Worm (Caenorhabditis elegans) whole organism, L2 larva: Measurements from ENCODE around the gene F29B9.12.

Source experiments
- C34F6.9 ChIP-seq: fragments of 150-350 bp; optimal IDR thresholded peaks from 2 replicates; lab custom pipeline; 2014; ENCODE audit warnings: missing biosample characterization, missing genetic modification characterization
- F13H6.1 ChIP-seq: sonication (generic microtip); optimal IDR thresholded peaks from 2 replicates; lab custom pipeline; 2016; ENCODE audit warnings: missing genetic modification characterization, missing compliant biosample characterization
- R02D3.7 ChIP-seq: fragments of 150-350 bp; optimal IDR thresholded peaks from 2 replicates; lab custom pipeline; 2014; ENCODE audit warnings: missing biosample characterization, missing genetic modification characterization
- Y55F3AM.14 ChIP-seq: fragments of 200-800 bp; sonication (Bioruptor generic); optimal IDR thresholded peaks from 2 replicates; lab custom pipeline; 2018; ENCODE audit warnings: mild to moderate bottlenecking, missing genetic modification characterization, missing compliant biosample characterization
- ZK546.5 ChIP-seq: sonication (generic microtip); optimal IDR thresholded peaks from 2 replicates; lab custom pipeline; 2017; ENCODE audit warnings: missing biosample characterization, missing genetic modification characterization
- aly-2 ChIP-seq: fragments of 150-350 bp; optimal IDR thresholded peaks from 2 replicates; lab custom pipeline; 2014; ENCODE audit warnings: missing biosample characterization, missing genetic modification characterization
- ama-1 ChIP-seq: fragments of 150-350 bp; optimal IDR thresholded peaks from 2 replicates; lab custom pipeline; 2018; ENCODE audit warnings: inconsistent platforms
- blmp-1 ChIP-seq: sonication (generic microtip); optimal IDR thresholded peaks from 2 replicates; lab custom pipeline; 2017; ENCODE audit warnings: missing genetic modification characterization, mild to moderate bottlenecking, missing compliant biosample characterization, antibody characterized with exemption, moderate library complexity; ENCODE audit not compliant: insufficient read depth
- ceh-16 ChIP-seq: fragments of 150-350 bp; optimal IDR thresholded peaks from 2 replicates; lab custom pipeline; 2014; ENCODE audit warnings: missing biosample characterization, missing genetic modification characterization
- ceh-82 ChIP-seq: fragments of 150-350 bp; optimal IDR thresholded peaks from 2 replicates; lab custom pipeline; 2014; ENCODE audit warnings: missing biosample characterization, missing genetic modification characterization
- crh-2 ChIP-seq: sonication (generic microtip); optimal IDR thresholded peaks from 2 replicates; lab custom pipeline; 2017; ENCODE audit warnings: missing biosample characterization, missing genetic modification characterization
- dmd-4 ChIP-seq: sonication (generic microtip); optimal IDR thresholded peaks from 2 replicates; lab custom pipeline; 2017; ENCODE audit warnings: missing biosample characterization, missing genetic modification characterization
- elt-1 ChIP-seq: fragments of 150-350 bp; optimal IDR thresholded peaks from 2 replicates; lab custom pipeline; 2014; ENCODE audit warnings: missing biosample characterization, missing genetic modification characterization
- fos-1 ChIP-seq: fragments of 150-350 bp; optimal IDR thresholded peaks from 2 replicates; lab custom pipeline; 2014; ENCODE audit warnings: missing biosample characterization, missing genetic modification characterization
- gmeb-1 ChIP-seq: fragments of 150-350 bp; optimal IDR thresholded peaks from 2 replicates; lab custom pipeline; 2014; ENCODE audit warnings: missing biosample characterization, missing genetic modification characterization
- lin-11 ChIP-seq: fragments of 150-350 bp; sonication (generic microtip); optimal IDR thresholded peaks from 2 replicates; lab custom pipeline; 2014; ENCODE audit warnings: missing biosample characterization, missing genetic modification characterization, inconsistent platforms, mixed read lengths
- lin-13 ChIP-seq: fragments of 150-350 bp; optimal IDR thresholded peaks from 2 replicates; lab custom pipeline; 2014; ENCODE audit warnings: missing biosample characterization, missing genetic modification reagents, missing genetic modification characterization
- lsy-2 ChIP-seq, 2 experiments: fragments of 150-350 bp in 1 of 2; sonication (generic microtip) in 1 of 2; optimal IDR thresholded peaks; 2 replicates each; lab custom pipeline; 2014 to 2017; ENCODE audit warnings: missing biosample characterization in 2 of 2, missing genetic modification characterization in 2 of 2
- mab-5 ChIP-seq: fragments of 150-350 bp; optimal IDR thresholded peaks from 2 replicates; lab custom pipeline; 2014; ENCODE audit warnings: missing biosample characterization, missing genetic modification characterization
- nhr-10 ChIP-seq: sonication (generic microtip); optimal IDR thresholded peaks from 2 replicates; lab custom pipeline; 2017; ENCODE audit warnings: missing biosample characterization, missing genetic modification characterization
- nhr-11 ChIP-seq: fragments of 150-350 bp; optimal IDR thresholded peaks from 2 replicates; lab custom pipeline; 2014; ENCODE audit warnings: missing biosample characterization, missing genetic modification characterization
- nhr-12 ChIP-seq: fragments of 150-350 bp; optimal IDR thresholded peaks from 2 replicates; lab custom pipeline; 2014; ENCODE audit warnings: missing biosample characterization, missing genetic modification characterization
- nhr-129 ChIP-seq: fragments of 150-350 bp; optimal IDR thresholded peaks from 2 replicates; lab custom pipeline; 2014; ENCODE audit warnings: missing biosample characterization, missing genetic modification characterization
- nhr-21 ChIP-seq: fragments of 150-350 bp; optimal IDR thresholded peaks from 2 replicates; lab custom pipeline; 2014; ENCODE audit warnings: missing biosample characterization, missing genetic modification characterization
- nhr-25 ChIP-seq: fragments of 150-350 bp; sonication (generic microtip); optimal IDR thresholded peaks from 3 replicates; lab custom pipeline; 2014; ENCODE audit warnings: missing biosample characterization, missing genetic modification characterization
- nhr-6 ChIP-seq: fragments of 150-350 bp; optimal IDR thresholded peaks from 2 replicates; lab custom pipeline; 2014; ENCODE audit warnings: missing biosample characterization, missing genetic modification characterization
- nhr-77 ChIP-seq: fragments of 150-350 bp; optimal IDR thresholded peaks from 2 replicates; lab custom pipeline; 2014; ENCODE audit warnings: missing biosample characterization, missing genetic modification characterization
- peb-1 ChIP-seq: fragments of 150-350 bp; optimal IDR thresholded peaks from 2 replicates; lab custom pipeline; 2014; ENCODE audit warnings: missing biosample characterization, missing genetic modification characterization
- sma-3 ChIP-seq: sonication (generic microtip); optimal IDR thresholded peaks from 2 replicates; lab custom pipeline; 2016; ENCODE audit warnings: missing genetic modification reagents, missing genetic modification characterization, missing compliant biosample characterization
- sma-9 ChIP-seq, 2 experiments: fragments of 150-350 bp in 1 of 2; sonication (generic microtip) in 1 of 2; optimal IDR thresholded peaks; 2 replicates each; lab custom pipeline; 2014 to 2016; ENCODE audit warnings: missing genetic modification characterization in 2 of 2, mild to moderate bottlenecking in 1 of 2, missing biosample characterization in 1 of 2, missing compliant biosample characterization in 1 of 2, missing genetic modification reagents in 1 of 2, moderate library complexity in 1 of 2
- snpc-4 ChIP-seq: fragments of 150-350 bp; optimal IDR thresholded peaks from 2 replicates; lab custom pipeline; 2014; ENCODE audit warnings: missing biosample characterization, missing genetic modification characterization
- unc-39 ChIP-seq: fragments of 150-350 bp; optimal IDR thresholded peaks from 2 replicates; lab custom pipeline; 2014; ENCODE audit warnings: missing biosample characterization, missing genetic modification characterization
- unc-55 ChIP-seq: fragments of 150-350 bp; sonication (generic microtip); optimal IDR thresholded peaks from 3 replicates; lab custom pipeline; 2014; ENCODE audit warnings: missing biosample characterization, missing genetic modification reagents, missing genetic modification characterization
- unc-62 ChIP-seq: fragments of 150-350 bp; optimal IDR thresholded peaks from 2 replicates; lab custom pipeline; 2014; ENCODE audit warnings: missing biosample characterization, missing genetic modification reagents, missing genetic modification characterization
- zag-1 ChIP-seq: fragments of 150-350 bp; optimal IDR thresholded peaks from 2 replicates; lab custom pipeline; 2014; ENCODE audit warnings: missing biosample characterization, missing genetic modification characterization
- ztf-11 ChIP-seq: sonication (generic microtip); optimal IDR thresholded peaks from 2 replicates; lab custom pipeline; 2017; ENCODE audit warnings: missing biosample characterization, missing genetic modification characterization
- ztf-4 ChIP-seq: fragments of 150-350 bp; optimal IDR thresholded peaks from 2 replicates; lab custom pipeline; 2014; ENCODE audit warnings: missing biosample characterization, missing genetic modification characterization

F29B9.12 gene

ce11 chrIV:4703911-4704310, 34.6 kb downstream of the F29B9.12 start, which contains the start of gene ogdh-1:
Gene ogdh-1, minus strand, starts transcription at chrIV:4704011.
- no peak for TF ChIP-seq ceh-16 (tag; lab: Kevin White, UChicago)
- TF ChIP-seq snpc-4 (tag; lab: Kevin White, UChicago): no peak
- TF ChIP-seq lin-13 (GFP tag; lab: Kevin White, UChicago): no peak
- TF ChIP-seq zag-1 (tag; lab: Kevin White, UChicago): no peak
- TF ChIP-seq aly-2 (tag; lab: Kevin White, UChicago): no peak
- no peak for TF ChIP-seq mab-5
- no peak for TF ChIP-seq nhr-6 (tag; lab: Kevin White, UChicago)
- TF ChIP-seq unc-62 (GFP tag; lab: Kevin White, UChicago): no peak
- no peak for TF ChIP-seq nhr-21

DNA sequence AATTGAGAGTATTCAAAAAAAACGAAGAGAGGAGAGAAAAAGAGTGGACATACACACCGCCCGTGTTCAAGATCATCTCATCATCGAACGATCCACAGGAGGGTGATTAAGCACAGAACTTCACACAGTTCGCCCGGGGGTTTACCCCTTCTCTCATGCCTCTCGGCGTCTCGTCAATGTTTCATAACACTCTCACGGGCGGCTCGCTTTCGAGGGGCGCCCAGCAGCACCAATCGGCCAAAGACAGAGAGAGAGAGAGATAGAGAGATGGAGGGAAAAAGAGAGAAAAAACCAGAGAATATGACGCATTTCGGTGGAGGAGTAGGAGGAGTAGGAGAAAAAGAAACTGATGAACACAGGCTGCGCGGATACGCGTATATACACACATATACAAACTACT, 35.8 kb downstream of the F29B9.12 start:
- TF ChIP-seq ztf-11: no peak
- TF ChIP-seq C34F6.9 (tag; lab: Kevin White, UChicago): peak; percentile 60
- no peak for TF ChIP-seq blmp-1 (tag; lab: Kevin White, UChicago)
- peak; percentile 91 for TF ChIP-seq fos-1 (tag; lab: Kevin White, UChicago)
- TF ChIP-seq nhr-11 (tag; lab: Kevin White, UChicago): no peak
- TF ChIP-seq ZK546.5 (tag; lab: Kevin White, UChicago): no peak
- peak; percentile 40 to 68 for TF ChIP-seq lsy-2 (tag; optimal IDR thresholded peaks at IDR 0.05; lab: Kevin White, UChicago)
- TF ChIP-seq lin-13 (GFP tag; lab: Kevin White, UChicago): peak; percentile 39
- TF ChIP-seq nhr-129: peak; percentile 76
- TF ChIP-seq zag-1 (tag; lab: Kevin White, UChicago): peak; percentile 40
- peak; percentile 8 for TF ChIP-seq lin-11 (tag; lab: Kevin White, UChicago)
- TF ChIP-seq unc-55 (GFP tag; lab: Kevin White, UChicago): peak; percentile 60
- peak; percentile 24 for TF ChIP-seq nhr-25 (tag; lab: Kevin White, UChicago)
- peak; percentile 10 for TF ChIP-seq Y55F3AM.14 (GFP tag; lab: Kevin White, UChicago)
- TF ChIP-seq F13H6.1: peak; percentile 75
- peak; percentile 37 for TF ChIP-seq crh-2 (tag; lab: Kevin White, UChicago)
- TF ChIP-seq sma-3 (GFP tag; lab: Kevin White, UChicago): peak; percentile 74
- TF ChIP-seq sma-9 (GFP tag; optimal IDR thresholded peaks at IDR 0.05; lab: Kevin White, UChicago): peak; percentile 68
- TF ChIP-seq sma-9 (tag; optimal IDR thresholded peaks at IDR 0.05; lab: Kevin White, UChicago): no peak
- no peak for TF ChIP-seq snpc-4 (tag; lab: Kevin White, UChicago)
- peak; percentile 0 for TF ChIP-seq nhr-21
- peak; percentile 15 for TF ChIP-seq ztf-4

DNA sequence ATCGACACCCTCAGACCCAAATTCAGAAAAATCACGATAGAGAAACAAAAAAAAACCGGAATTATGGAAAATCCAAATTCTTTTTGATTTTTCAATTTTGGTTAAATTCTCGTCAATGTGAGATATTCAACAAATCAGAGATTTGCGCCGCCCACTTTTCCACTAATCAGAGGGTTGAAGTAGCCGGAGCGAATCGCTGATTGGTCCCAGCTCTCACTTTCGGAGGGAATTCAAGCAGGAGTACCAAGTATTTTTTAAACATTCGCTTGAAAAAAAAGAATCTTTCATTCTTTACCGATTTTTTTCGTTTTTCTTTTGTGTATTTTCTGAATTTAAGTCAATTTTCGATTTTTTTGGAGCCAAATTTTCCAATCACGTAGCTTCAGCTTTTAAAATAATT, 36.6 kb downstream of the F29B9.12 start:
- no peak for TF ChIP-seq nhr-6 (tag; lab: Kevin White, UChicago)
- no peak for TF ChIP-seq unc-39 (tag; lab: Kevin White, UChicago)
- TF ChIP-seq lsy-2 (tag; optimal IDR thresholded peaks at IDR 0.05; lab: Kevin White, UChicago): no peak
- TF ChIP-seq nhr-77 (tag; lab: Kevin White, UChicago): no peak
- no peak for TF ChIP-seq nhr-10
- no peak for TF ChIP-seq ama-1
- no peak for TF ChIP-seq R02D3.7 (tag; lab: Kevin White, UChicago)
- no peak for TF ChIP-seq peb-1
- TF ChIP-seq gmeb-1 (tag; lab: Kevin White, UChicago): no peak
- no peak for TF ChIP-seq unc-62 (GFP tag; lab: Kevin White, UChicago)
- no peak for TF ChIP-seq lin-11 (tag; lab: Kevin White, UChicago)
- TF ChIP-seq elt-1 (tag; lab: Kevin White, UChicago): no peak
- TF ChIP-seq nhr-25 (tag; lab: Kevin White, UChicago): no peak
- TF ChIP-seq ceh-16 (tag; lab: Kevin White, UChicago): no peak
- TF ChIP-seq sma-3 (GFP tag; lab: Kevin White, UChicago): no peak
- TF ChIP-seq nhr-21: no peak

DNA sequence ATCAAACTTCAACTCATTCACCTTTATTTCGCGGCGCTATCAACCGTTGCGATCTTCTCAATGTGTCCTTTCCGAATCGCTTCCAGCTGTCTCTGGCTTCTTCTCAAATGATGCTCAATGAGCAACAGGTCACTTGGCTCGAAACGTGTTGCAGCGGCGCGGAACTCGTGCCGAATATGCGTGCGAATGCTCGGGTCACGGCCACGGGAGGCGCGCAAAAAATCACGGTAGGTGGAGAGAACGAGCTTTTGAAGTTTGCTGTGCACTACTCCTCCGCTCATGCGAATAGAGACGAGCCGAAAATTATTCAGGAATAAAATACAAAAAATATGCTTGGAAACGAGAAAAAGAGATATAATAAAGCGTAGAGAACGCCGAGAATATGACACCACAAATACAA, 41.1 kb downstream of the F29B9.12 start, which contains the start of gene cif-1:
cif-1 (minus strand) TSS at position 297 of the 400 bp plus-strand sequence.
- TF ChIP-seq unc-39 (tag; lab: Kevin White, UChicago) (no peak), unc-55 (GFP tag; lab: Kevin White, UChicago) (no peak), ztf-11 (no peak), C34F6.9 (tag; lab: Kevin White, UChicago) (no peak), ceh-82 (tag; lab: Kevin White, UChicago) (no peak), fos-1 (tag; lab: Kevin White, UChicago) (no peak), unc-62 (GFP tag; lab: Kevin White, UChicago) (no peak), nhr-12 (no peak), nhr-25 (tag; lab: Kevin White, UChicago) (no peak), blmp-1 (tag; lab: Kevin White, UChicago) (no peak), lin-13 (GFP tag; lab: Kevin White, UChicago) (no peak), F13H6.1 (no peak), elt-1 (tag; lab: Kevin White, UChicago) (no peak), R02D3.7 (tag; lab: Kevin White, UChicago) (no peak), dmd-4 (tag; lab: Kevin White, UChicago) (no peak), ztf-4 (no peak)
